Fruit fly (Drosophila melanogaster) whole organism, embryonic: ENCODE data around the gene PLCXD.

Experiments used
- Atf6 ChIP-seq: fragments of 200-800 bp; sonication (Bioruptor generic); IDR thresholded peaks from 2 replicates; pipeline ENCODE4 v1.3.6; 2022; ENCODE audit warnings: missing biosample characterization, missing genetic modification characterization
- CG11560 ChIP-seq: fragments of 200-800 bp; sonication (Bioruptor generic); IDR thresholded peaks from 3 replicates; pipeline ENCODE4 v1.3.6; 2022; ENCODE audit warnings: missing biosample characterization, missing genetic modification characterization
- CG12769 ChIP-seq: fragments of 200-800 bp; sonication (Bioruptor generic); optimal IDR thresholded peaks from 2 replicates; lab custom pipeline; 2019; ENCODE audit warnings: missing biosample characterization, mild to moderate bottlenecking, missing genetic modification characterization, moderate library complexity
- CG13123 ChIP-seq: fragments of 200-800 bp; sonication (Bioruptor generic); optimal IDR thresholded peaks from 2 replicates; lab custom pipeline; 2016; ENCODE audit warnings: missing biosample characterization, missing genetic modification characterization
- CG13894 ChIP-seq: fragments of 200-800 bp; sonication (Bioruptor generic); optimal IDR thresholded peaks from 3 replicates; lab custom pipeline; 2018; ENCODE audit warnings: missing biosample characterization, mild to moderate bottlenecking, missing genetic modification characterization, moderate library complexity
- CG14050 ChIP-seq: fragments of 200-800 bp; sonication (Bioruptor generic); IDR thresholded peaks from 3 replicates; pipeline ENCODE4 v1.3.6; 2022; ENCODE audit warnings: missing biosample characterization, missing genetic modification characterization
- CG14860 ChIP-seq: fragments of 200-800 bp; sonication (Bioruptor generic); IDR thresholded peaks from 3 replicates; pipeline ENCODE4 v1.3.6; 2022; ENCODE audit warnings: missing biosample characterization, missing genetic modification characterization; ENCODE audit not compliant: partially characterized antibody
- CG15073 ChIP-seq: fragments of 200-800 bp; sonication (Bioruptor generic); optimal IDR thresholded peaks from 2 replicates; lab custom pipeline; 2016; ENCODE audit warnings: missing biosample characterization, missing genetic modification characterization
- CG16779 ChIP-seq: fragments of 200-800 bp; sonication (Bioruptor generic); IDR thresholded peaks from 2 replicates; pipeline ENCODE4 v1.3.6; 2022; ENCODE audit warnings: missing biosample characterization, missing genetic modification characterization
- CG17186 ChIP-seq: fragments of 200-800 bp; sonication (Bioruptor generic); optimal IDR thresholded peaks from 3 replicates; lab custom pipeline; 2017; ENCODE audit warnings: missing biosample characterization, missing genetic modification reagents, missing genetic modification characterization
- CG17359 ChIP-seq: fragments of 200-800 bp; sonication (Bioruptor generic); optimal IDR thresholded peaks from 3 replicates; lab custom pipeline; 2018; ENCODE audit warnings: missing biosample characterization, mild to moderate bottlenecking, missing genetic modification characterization, moderate library complexity
- CG17568 ChIP-seq: fragments of 200-800 bp; sonication (Bioruptor generic); optimal IDR thresholded peaks from 2 replicates; lab custom pipeline; 2018; ENCODE audit warnings: missing biosample characterization, mild to moderate bottlenecking, missing genetic modification characterization, moderate library complexity
- CG18476 ChIP-seq: fragments of 200-800 bp; sonication (Bioruptor generic); optimal IDR thresholded peaks from 2 replicates; lab custom pipeline; 2016; ENCODE audit warnings: missing biosample characterization, mild to moderate bottlenecking, missing genetic modification characterization
- CG2129 ChIP-seq: fragments of 200-800 bp; sonication (Bioruptor generic); IDR thresholded peaks from 2 replicates; pipeline ENCODE4 v1.3.6; 2022; ENCODE audit warnings: missing biosample characterization, missing genetic modification characterization; ENCODE audit not compliant: partially characterized antibody
- CG3163 ChIP-seq: fragments of 200-800 bp; sonication (Bioruptor generic); optimal IDR thresholded peaks from 3 replicates; lab custom pipeline; 2016; ENCODE audit warnings: missing biosample characterization, missing genetic modification characterization
- CG32532 ChIP-seq: fragments of 200-800 bp; sonication (Bioruptor generic); IDR thresholded peaks from 2 replicates; pipeline ENCODE4 v1.3.6; 2022; ENCODE audit warnings: missing biosample characterization, missing genetic modification characterization
- CG33213 ChIP-seq: fragments of 200-800 bp; sonication (Bioruptor generic); optimal IDR thresholded peaks from 3 replicates; lab custom pipeline; 2016; ENCODE audit warnings: missing biosample characterization, missing genetic modification characterization
- CG3726 ChIP-seq: fragments of 200-800 bp; sonication (Bioruptor generic); IDR thresholded peaks from 3 replicates; pipeline ENCODE4, ENCODE4 v1.3.6; 2022; ENCODE audit warnings: missing biosample characterization, missing genetic modification characterization
- CG6272 ChIP-seq: fragments of 200-800 bp; sonication (Bioruptor generic); IDR thresholded peaks from 2 replicates; pipeline ENCODE4 v1.3.6; 2022; ENCODE audit warnings: missing biosample characterization, missing genetic modification characterization
- CG7556 ChIP-seq: fragments of 200-800 bp; sonication (Bioruptor generic); optimal IDR thresholded peaks from 2 replicates; lab custom pipeline; 2017; ENCODE audit warnings: missing biosample characterization, mild to moderate bottlenecking, missing genetic modification characterization
- CG7928 ChIP-seq: fragments of 200-800 bp; sonication (Bioruptor generic); optimal IDR thresholded peaks from 2 replicates; lab custom pipeline; 2017; ENCODE audit warnings: missing biosample characterization, mild to moderate bottlenecking, missing genetic modification characterization
- CG8765 ChIP-seq: fragments of 200-800 bp; sonication (Bioruptor generic); IDR thresholded peaks from 2 replicates; pipeline ENCODE4 v1.3.6; 2022; ENCODE audit warnings: missing biosample characterization, missing genetic modification characterization
- CG8924 ChIP-seq: fragments of 200-800 bp; optimal IDR thresholded peaks from 3 replicates; lab custom pipeline; 2019; ENCODE audit warnings: missing biosample characterization, mild to moderate bottlenecking, missing genetic modification characterization, moderate library complexity
- CG9797 ChIP-seq: fragments of 200-800 bp; sonication (Bioruptor generic); optimal IDR thresholded peaks from 3 replicates; lab custom pipeline; 2018; ENCODE audit warnings: missing biosample characterization, mild to moderate bottlenecking, missing genetic modification characterization
- CrebB ChIP-seq: fragments of 200-800 bp; sonication (Bioruptor generic); optimal IDR thresholded peaks from 3 replicates; lab custom pipeline; 2018; ENCODE audit warnings: missing biosample characterization, mild to moderate bottlenecking, missing genetic modification characterization
- Dbx ChIP-seq: fragments of 200-800 bp; sonication (Bioruptor generic); IDR thresholded peaks from 3 replicates; pipeline ENCODE4 v1.3.6; 2022; ENCODE audit warnings: missing biosample characterization, missing genetic modification characterization
- Dfd ChIP-seq, 2 experiments: fragments of >200 bp; optimal IDR thresholded peaks; 2 replicates each; lab custom pipeline; 2017; ENCODE audit warnings: missing biosample characterization in 2 of 2, missing genetic modification characterization in 2 of 2
- Ets97D ChIP-seq: fragments of 200-800 bp; sonication (Bioruptor generic); optimal IDR thresholded peaks from 3 replicates; lab custom pipeline; 2016; ENCODE audit warnings: missing biosample characterization, missing genetic modification characterization
- HLH3B ChIP-seq: fragments of 200-800 bp; sonication (Bioruptor generic); IDR thresholded peaks from 2 replicates; pipeline ENCODE4 v1.3.6; 2022; ENCODE audit warnings: missing biosample characterization, missing genetic modification characterization
- MBD-R2 ChIP-seq: fragments of 200-800 bp; sonication (Bioruptor generic); IDR thresholded peaks from 2 replicates; pipeline ENCODE4 v1.3.6; 2022; ENCODE audit warnings: missing biosample characterization, missing genetic modification characterization
- NK7.1 ChIP-seq: fragments of 200-800 bp; sonication (Bioruptor generic); optimal IDR thresholded peaks from 3 replicates; lab custom pipeline; 2016; ENCODE audit warnings: missing biosample characterization, missing genetic modification characterization
- Oaz ChIP-seq: fragments of 200-800 bp; sonication (Bioruptor generic); IDR thresholded peaks from 2 replicates; pipeline ENCODE4 v1.3.6; 2022; ENCODE audit warnings: missing biosample characterization, missing genetic modification characterization
- Pdp1 ChIP-seq, 2 experiments: fragments of 200-800 bp; sonication (Bioruptor generic); optimal IDR thresholded peaks; 3 replicates each; lab custom pipeline; 2016; ENCODE audit warnings: missing biosample characterization in 2 of 2, missing genetic modification characterization in 2 of 2, mild to moderate bottlenecking in 1 of 2, moderate library complexity in 1 of 2
- Ptx1 ChIP-seq: fragments of 200-800 bp; sonication (Bioruptor generic); IDR thresholded peaks from 2 replicates; pipeline ENCODE4 v1.3.6; 2022; ENCODE audit warnings: missing biosample characterization, missing genetic modification characterization
- Sry-β ChIP-seq: fragments of 200-800 bp; sonication (Bioruptor generic); optimal IDR thresholded peaks from 2 replicates; lab custom pipeline; 2018; ENCODE audit warnings: missing biosample characterization, mild to moderate bottlenecking, missing genetic modification characterization, moderate library complexity
- TFAM ChIP-seq: fragments of 200-800 bp; sonication (Bioruptor generic); optimal IDR thresholded peaks from 2 replicates; lab custom pipeline; 2017; ENCODE audit warnings: missing biosample characterization, missing genetic modification characterization, inconsistent platforms
- ara ChIP-seq: fragments of 200-800 bp; sonication (Bioruptor generic); IDR thresholded peaks from 2 replicates; pipeline ENCODE4 v1.3.6; 2022; ENCODE audit warnings: missing biosample characterization, missing genetic modification characterization
- dati ChIP-seq: fragments of 200-800 bp; sonication (Bioruptor generic); IDR thresholded peaks from 2 replicates; pipeline ENCODE4 v1.3.6; 2022; ENCODE audit warnings: missing biosample characterization, missing genetic modification characterization
- exex ChIP-seq: fragments of 200-800 bp; sonication (Bioruptor generic); optimal IDR thresholded peaks from 4 replicates; lab custom pipeline; 2018; ENCODE audit warnings: missing biosample characterization, mild to moderate bottlenecking, missing genetic modification characterization, moderate library complexity
- fd96Cb ChIP-seq: fragments of 200-800 bp; sonication (Bioruptor generic); optimal IDR thresholded peaks from 2 replicates; lab custom pipeline; 2018; ENCODE audit warnings: missing biosample characterization, mild to moderate bottlenecking, missing genetic modification characterization, moderate library complexity
- gem ChIP-seq: fragments of 200-800 bp; sonication (Bioruptor generic); optimal IDR thresholded peaks from 2 replicates; lab custom pipeline; 2019; ENCODE audit warnings: missing biosample characterization, mild to moderate bottlenecking, missing genetic modification characterization, moderate library complexity
- kah ChIP-seq: fragments of 200-800 bp; sonication (Bioruptor generic); optimal IDR thresholded peaks from 2 replicates; lab custom pipeline; 2018; ENCODE audit warnings: missing biosample characterization, mild to moderate bottlenecking, missing genetic modification characterization
- lmd ChIP-seq: fragments of 200-800 bp; sonication (Bioruptor generic); IDR thresholded peaks from 2 replicates; pipeline ENCODE4 v1.3.6; 2022; ENCODE audit warnings: missing biosample characterization, missing genetic modification characterization
- lola ChIP-seq, 3 experiments: fragments of >200 bp in 2 of 3; fragments of 200-800 bp in 1 of 3; sonication (Bioruptor generic) in 1 of 3; optimal IDR thresholded peaks; 2 replicates each; lab custom pipeline; 2017 to 2019; ENCODE audit warnings: missing biosample characterization in 3 of 3, missing genetic modification characterization in 3 of 3, mild to moderate bottlenecking in 1 of 3, moderate library complexity in 1 of 3
- ro ChIP-seq: fragments of 200-800 bp; sonication (Bioruptor generic); IDR thresholded peaks from 2 replicates; pipeline ENCODE4 v1.3.6; 2022; ENCODE audit warnings: missing biosample characterization, missing genetic modification characterization
- run ChIP-seq: fragments of 200-800 bp; sonication (Bioruptor generic); optimal IDR thresholded peaks from 3 replicates; lab custom pipeline; 2018; ENCODE audit warnings: missing biosample characterization, mild to moderate bottlenecking, missing genetic modification characterization
- scrt ChIP-seq: fragments of 200-800 bp; sonication (Bioruptor generic); optimal IDR thresholded peaks from 2 replicates; lab custom pipeline; 2018; ENCODE audit warnings: missing biosample characterization, mild to moderate bottlenecking, missing genetic modification characterization, moderate library complexity
- stwl ChIP-seq: fragments of 200-800 bp; sonication (Bioruptor generic); optimal IDR thresholded peaks from 3 replicates; lab custom pipeline; 2018; ENCODE audit warnings: missing biosample characterization, mild to moderate bottlenecking, missing genetic modification characterization, moderate library complexity
- tx ChIP-seq: fragments of 200-800 bp; sonication (Bioruptor generic); optimal IDR thresholded peaks from 2 replicates; lab custom pipeline; 2016; ENCODE audit warnings: missing biosample characterization, missing genetic modification characterization
- vfl ChIP-seq: fragments of 200-800 bp; sonication (Bioruptor generic); optimal IDR thresholded peaks from 2 replicates; lab custom pipeline; 2016; ENCODE audit warnings: missing biosample characterization, missing genetic modification characterization
- wor ChIP-seq: fragments of 200-800 bp; sonication (Bioruptor generic); IDR thresholded peaks from 2 replicates; pipeline ENCODE4 v1.3.6; 2022; ENCODE audit warnings: missing biosample characterization, missing genetic modification characterization

PLCXD gene

dm6 chr2L:12055837-12056388 lies 6.7 kb downstream of the PLCXD start, which contains the start of the genes JhI-21, RpL7-like and CG34164 (continued):
- TF ChIP-seq CG17359 (tag; lab: Kevin White, UChicago) (peak; percentile 18), Dfd (GFP tag; optimal IDR thresholded peaks at IDR 0.05; lab: Kevin White, UChicago) (no peak), CG17568 (GFP tag; lab: Kevin White, UChicago) (no peak), kah (GFP tag; lab: Kevin White, UChicago) (no peak), CG8924 (tag; lab: Kevin White, UChicago) (peak; percentile 35), CG13123 (GFP tag; lab: Kevin White, UChicago) (no peak), CG2129 (no peak), CG32532 (GFP tag; lab: Robert Waterston, UW) (peak; percentile 65; the same call in 1 of the 2 replicates), CG7556 (GFP tag; lab: Kevin White, UChicago) (no peak), CG3163 (GFP tag; lab: Kevin White, UChicago) (no peak), Atf6 (no peak), ro (GFP tag; lab: Robert Waterston, UW) (no peak), scrt (GFP tag; lab: Kevin White, UChicago) (peak; percentile 97), CG15073 (GFP tag; lab: Kevin White, UChicago) (peak; percentile 12), HLH3B (GFP tag; lab: Robert Waterston, UW) (no peak), tx (no peak), CG6272 (GFP tag; lab: Robert Waterston, UW) (no peak), ara (GFP tag; lab: Robert Waterston, UW) (no peak), CG13894 (tag; lab: Kevin White, UChicago) (no peak), vfl (no peak), stwl (tag; lab: Kevin White, UChicago) (peak; percentile 32), wor (no peak), CG12769 (tag; lab: Kevin White, UChicago) (no peak), fd96Cb (tag; lab: Kevin White, UChicago) (no peak), NK7.1 (GFP tag; lab: Kevin White, UChicago) (no peak), TFAM (no peak), CG8765 (GFP tag; lab: Robert Waterston, UW) (no peak), CG14050 (no peak), Dbx (GFP tag; lab: Robert Waterston, UW) (no peak), CG7928 (no peak), run (tag; lab: Kevin White, UChicago) (no peak), CrebB (tag; lab: Kevin White, UChicago) (no peak), exex (no peak), Pdp1 (GFP tag; optimal IDR thresholded peaks at IDR 0.05; lab: Kevin White, UChicago) (peak in 1 of 2 experiments; percentile 51), MBD-R2 (GFP tag; lab: Robert Waterston, UW) (peak; percentile 63; the same call in 1 of the 2 replicates), CG3726 (no peak), CG18476 (GFP tag; lab: Kevin White, UChicago) (no peak), CG17186 (GFP tag; lab: Kevin White, UChicago) (no peak), Sry-β (GFP tag; lab: Kevin White, UChicago) (no peak), CG14860 (GFP tag; lab: Robert Waterston, UW) (no peak), CG33213 (GFP tag; lab: Kevin White, UChicago) (no peak), Ptx1 (GFP tag; lab: Robert Waterston, UW) (no peak), gem (tag; lab: Kevin White, UChicago) (no peak), dati (no peak), CG9797 (GFP tag; lab: Kevin White, UChicago) (peak; percentile 9), Oaz (no peak), lmd (GFP tag; lab: Robert Waterston, UW) (no peak), CG11560 (tag; lab: Robert Waterston, UW) (no peak), Ets97D (peak; percentile 77), lola (GFP tag; optimal IDR thresholded peaks at IDR 0.05; lab: Kevin White, UChicago) (no peak), CG16779 (GFP tag; lab: Robert Waterston, UW) (no peak)
